Fruit fly (Drosophila melanogaster) whole organism, adult: ENCODE results near the gene mus81.

Experiments
- Crg-1 ChIP-seq: fragments of 200-800 bp; sonication (Bioruptor generic); optimal IDR thresholded peaks from 2 replicates; lab custom pipeline; 2016; ENCODE audit warnings: missing biosample characterization, missing genetic modification characterization
- Hr96 ChIP-seq: fragments of 200-800 bp; sonication (Bioruptor generic); optimal IDR thresholded peaks from 2 replicates; lab custom pipeline; 2016; ENCODE audit warnings: missing biosample characterization, missing genetic modification characterization
- Mnt ChIP-seq: fragments of 200-800 bp; sonication (Bioruptor generic); optimal IDR thresholded peaks from 2 replicates; lab custom pipeline; 2016; ENCODE audit warnings: missing biosample characterization, mild to moderate bottlenecking, missing genetic modification characterization
- bab1 ChIP-seq: fragments of 200-800 bp; sonication (Bioruptor generic); optimal IDR thresholded peaks from 3 replicates; lab custom pipeline; 2019; ENCODE audit warnings: missing biosample characterization, mild to moderate bottlenecking, missing genetic modification characterization, moderate library complexity
- cnc ChIP-seq, 2 experiments: fragments of >200 bp; optimal IDR thresholded peaks; 2 replicates each; lab custom pipeline; 2017
- kay ChIP-seq: fragments of 200-800 bp; sonication (Bioruptor generic); peaks from one replicate; lab custom pipeline; 2016; ENCODE audit warnings: missing biosample characterization, missing genetic modification characterization, borderline replicate concordance
- toe ChIP-seq: fragments of 200-800 bp; sonication (Bioruptor generic); optimal IDR thresholded peaks from 2 replicates; lab custom pipeline; 2016; ENCODE audit warnings: missing biosample characterization, missing genetic modification characterization

dm6 chrX:927863-928257 lies 13.0 kb upstream of the mus81 start, which contains the start of the genes CG43867 and MED22:
- TF ChIP-seq Mnt (GFP tag; lab: Kevin White, UChicago) (no peak), cnc (optimal IDR thresholded peaks at IDR 0.05; lab: Kevin White, UChicago) (no peak), toe (GFP tag; lab: Kevin White, UChicago) (no peak), Hr96 (GFP tag; lab: Kevin White, UChicago) (no peak), kay (GFP tag; lab: Kevin White, UChicago) (no peak), bab1 (GFP tag; lab: Kevin White, UChicago) (no peak), Crg-1 (GFP tag; lab: Kevin White, UChicago) (no peak)
